Fruit fly (Drosophila melanogaster) S2 (cell line): ENCODE data around the gene CG11294.

ENCODE experiments used
- CG8478 ChIP-seq: fragments of >200 bp; optimal IDR thresholded peaks from 2 replicates; lab custom pipeline; 2018
- CTCF ChIP-seq, 2 experiments: fragments of >200 bp; optimal IDR thresholded peaks; 2 replicates each; lab custom pipeline; 2018

The CG11294 gene

dm6 chrX:8693520-8693919, at the start of gene CG11294:
TSS of gene CG11294 (minus strand) at chrX:8693620.
- TF ChIP-seq CG8478 (no peak), CTCF (optimal IDR thresholded peaks at IDR 0.05; lab: Kevin White, UChicago) (no peak)

- no peak for TF ChIP-seq CTCF (optimal IDR thresholded peaks at IDR 0.05; lab: Kevin White, UChicago)
- TF ChIP-seq CG8478: no peak
Observed at dm6 chrX:8732379-8732778, 39.0 kb upstream of the CG11294 start.

- TF ChIP-seq CTCF (optimal IDR thresholded peaks at IDR 0.05; lab: Kevin White, UChicago) (no peak), CG8478 (no peak)
Observed at dm6 chrX:8731464-8731863, 38.0 kb upstream of the CG11294 start.

dm6 chrX:8730306-8730705, 36.9 kb upstream of the CG11294 start:
- TF ChIP-seq CTCF (optimal IDR thresholded peaks at IDR 0.05; lab: Kevin White, UChicago) (no peak), CG8478 (no peak)

dm6 chrX:8728030-8728429, 34.6 kb upstream of the CG11294 start:
- no peak for TF ChIP-seq CTCF (optimal IDR thresholded peaks at IDR 0.05; lab: Kevin White, UChicago)
- no peak for TF ChIP-seq CG8478

- TF ChIP-seq CG8478: no peak
- TF ChIP-seq CTCF (optimal IDR thresholded peaks at IDR 0.05; lab: Kevin White, UChicago): no peak
Observed at dm6 chrX:8726816-8727215, 33.4 kb upstream of the CG11294 start.

- TF ChIP-seq CG8478 (no peak), CTCF (optimal IDR thresholded peaks at IDR 0.05; lab: Kevin White, UChicago) (no peak)
Observed at dm6 chrX:8725238-8725637, 31.8 kb upstream of the CG11294 start.

dm6 chrX:8724815-8725214, 31.4 kb upstream of the CG11294 start:
- TF ChIP-seq CG8478 (no peak), CTCF (optimal IDR thresholded peaks at IDR 0.05; lab: Kevin White, UChicago) (no peak)

dm6 chrX:8723393-8723987, 30.1 kb upstream of the CG11294 start:
- TF ChIP-seq CTCF (optimal IDR thresholded peaks at IDR 0.05; lab: Kevin White, UChicago) (no peak), CG8478 (no peak)

- TF ChIP-seq CTCF (optimal IDR thresholded peaks at IDR 0.05; lab: Kevin White, UChicago): peak in 1 of 2 experiments; percentile 44
- TF ChIP-seq CG8478: no peak
Observed at dm6 chrX:8721501-8721900, 28.1 kb upstream of the CG11294 start.

- TF ChIP-seq CG8478: no peak
Observed at dm6 chrX:8720213-8720612, 26.8 kb upstream of the CG11294 start, which contains the start of gene CG1789. TSS of gene CG1789 (plus strand) at chrX:8720520.

- TF ChIP-seq CG8478: no peak
Observed at dm6 chrX:8714064-8715046, 20.9 kb upstream of the CG11294 start, which contains the start of the genes CG2004 and CG1785. TSS of gene CG2004 (minus strand) at chrX:8714924. TSS of gene CG1785 (plus strand) at chrX:8714936.

- TF ChIP-seq CTCF (optimal IDR thresholded peaks at IDR 0.05; lab: Kevin White, UChicago): no peak
- TF ChIP-seq CG8478: no peak
Observed at dm6 chrX:8709234-8709843, 15.9 kb upstream of the CG11294 start, which contains the start of gene Hexo2. TSS of gene Hexo2 (plus strand) at chrX:8709652.

- TF ChIP-seq CTCF (optimal IDR thresholded peaks at IDR 0.05; lab: Kevin White, UChicago) (no peak), CG8478 (no peak)
Observed at dm6 chrX:8696106-8696595, 2.7 kb upstream of the CG11294 start.

- no peak for TF ChIP-seq CG8478
- TF ChIP-seq CTCF (optimal IDR thresholded peaks at IDR 0.05; lab: Kevin White, UChicago): no peak
Observed at dm6 chrX:8694823-8695492, 1.5 kb upstream of the CG11294 start.
